Fruit fly (Drosophila melanogaster) whole organism, embryonic: ENCODE measurements around the gene Rim2.

ENCODE experiments used
- Ada2b ChIP-seq: fragments of 200-800 bp; sonication (Bioruptor generic); IDR thresholded peaks from 2 replicates; pipeline ENCODE4 v1.3.6; 2022; ENCODE audit warnings: missing biosample characterization, missing genetic modification characterization
- Atf-2 ChIP-seq: fragments of 200-800 bp; sonication (Bioruptor generic); optimal IDR thresholded peaks from 2 replicates; lab custom pipeline; 2016; ENCODE audit warnings: missing biosample characterization, missing genetic modification characterization
- CG11695 ChIP-seq: fragments of 200-800 bp; sonication (Bioruptor generic); IDR thresholded peaks from 3 replicates; pipeline ENCODE4 v1.3.6; 2022; ENCODE audit warnings: missing biosample characterization, missing genetic modification characterization
- CG12155 ChIP-seq: fragments of 200-800 bp; sonication (Bioruptor generic); optimal IDR thresholded peaks from 3 replicates; lab custom pipeline; 2016; ENCODE audit warnings: missing biosample characterization, missing genetic modification characterization
- CG15011 ChIP-seq: fragments of 200-800 bp; sonication (Bioruptor generic); optimal IDR thresholded peaks from 3 replicates; lab custom pipeline; 2018; ENCODE audit warnings: missing biosample characterization, mild to moderate bottlenecking, missing genetic modification characterization
- CG18262 ChIP-seq: fragments of 200-800 bp; optimal IDR thresholded peaks from 3 replicates; lab custom pipeline; 2019; ENCODE audit warnings: missing biosample characterization, mild to moderate bottlenecking, missing genetic modification characterization, moderate library complexity
- CG1832 ChIP-seq: fragments of 200-800 bp; sonication (Bioruptor generic); optimal IDR thresholded peaks from 2 replicates; lab custom pipeline; 2017; ENCODE audit warnings: missing biosample characterization, mild to moderate bottlenecking, missing genetic modification characterization, inconsistent platforms
- CG18599 ChIP-seq: fragments of 200-800 bp; sonication (Bioruptor generic); optimal IDR thresholded peaks from 3 replicates; lab custom pipeline; 2017; ENCODE audit warnings: missing biosample characterization, missing genetic modification characterization, mild to moderate bottlenecking, moderate library complexity, missing genetic modification reagents
- CG2199 ChIP-seq: fragments of 200-800 bp; sonication (Bioruptor generic); IDR thresholded peaks from 3 replicates; pipeline ENCODE4 v1.3.6; 2022; ENCODE audit warnings: missing biosample characterization, missing genetic modification characterization
- CG2712 ChIP-seq: fragments of 200-800 bp; optimal IDR thresholded peaks from 3 replicates; lab custom pipeline; 2019; ENCODE audit warnings: missing biosample characterization, mild to moderate bottlenecking, missing genetic modification characterization, moderate library complexity
- CG33213 ChIP-seq: fragments of 200-800 bp; sonication (Bioruptor generic); optimal IDR thresholded peaks from 3 replicates; lab custom pipeline; 2016; ENCODE audit warnings: missing biosample characterization, missing genetic modification characterization
- CG4282 ChIP-seq: fragments of 200-800 bp; sonication (Bioruptor generic); optimal IDR thresholded peaks from 2 replicates; lab custom pipeline; 2016; ENCODE audit warnings: missing biosample characterization, missing genetic modification characterization
- CG4617 ChIP-seq: fragments of 200-800 bp; sonication (Bioruptor generic); optimal IDR thresholded peaks from 3 replicates; lab custom pipeline; 2016; ENCODE audit warnings: missing biosample characterization, missing genetic modification characterization, borderline replicate concordance
- CG4854 ChIP-seq: fragments of 200-800 bp; sonication (Bioruptor generic); optimal IDR thresholded peaks from 2 replicates; lab custom pipeline; 2016; ENCODE audit warnings: missing biosample characterization, missing genetic modification characterization, inconsistent platforms
- CG5953 ChIP-seq: fragments of 200-800 bp; sonication (Bioruptor generic); IDR thresholded peaks from 2 replicates; pipeline ENCODE4 v1.3.6; 2022; ENCODE audit warnings: missing biosample characterization, missing genetic modification characterization
- CG7839 ChIP-seq: fragments of 200-800 bp; sonication (Bioruptor generic); optimal IDR thresholded peaks from 3 replicates; lab custom pipeline; 2018; ENCODE audit warnings: missing biosample characterization, mild to moderate bottlenecking, missing genetic modification characterization, moderate library complexity
- CG7963 ChIP-seq: fragments of 200-800 bp; sonication (Bioruptor generic); IDR thresholded peaks from 3 replicates; pipeline ENCODE4 v1.3.6; 2022; ENCODE audit warnings: missing biosample characterization, missing genetic modification characterization; ENCODE audit not compliant: partially characterized antibody
- CG7987 ChIP-seq: fragments of 200-800 bp; sonication (Bioruptor generic); optimal IDR thresholded peaks from 2 replicates; lab custom pipeline; 2018; ENCODE audit warnings: missing biosample characterization, mild to moderate bottlenecking, missing genetic modification characterization, moderate library complexity
- CrebB ChIP-seq: fragments of 200-800 bp; sonication (Bioruptor generic); optimal IDR thresholded peaks from 3 replicates; lab custom pipeline; 2018; ENCODE audit warnings: missing biosample characterization, mild to moderate bottlenecking, missing genetic modification characterization
- Dip3 ChIP-seq: fragments of 200-800 bp; sonication (Bioruptor generic); optimal IDR thresholded peaks from 3 replicates; lab custom pipeline; 2016; ENCODE audit warnings: missing biosample characterization, missing genetic modification characterization
- Fer1 ChIP-seq: fragments of 200-800 bp; sonication (Bioruptor generic); optimal IDR thresholded peaks from 2 replicates; lab custom pipeline; 2017; ENCODE audit warnings: missing biosample characterization, mild to moderate bottlenecking, missing genetic modification characterization
- HLH54F ChIP-seq: fragments of 200-800 bp; sonication (Bioruptor generic); optimal IDR thresholded peaks from 3 replicates; lab custom pipeline; 2016; ENCODE audit warnings: missing biosample characterization, missing genetic modification characterization
- Hmr ChIP-seq: fragments of 200-800 bp; sonication (Bioruptor generic); optimal IDR thresholded peaks from 3 replicates; lab custom pipeline; 2017; ENCODE audit warnings: mild to moderate bottlenecking, missing biosample characterization, missing genetic modification reagents, missing genetic modification characterization
- Jarid2 ChIP-seq: fragments of 200-800 bp; sonication (Bioruptor generic); optimal IDR thresholded peaks from 3 replicates; lab custom pipeline; 2017; ENCODE audit warnings: mild to moderate bottlenecking, missing biosample characterization, missing genetic modification reagents, missing genetic modification characterization
- MBD-R2 ChIP-seq: fragments of 200-800 bp; sonication (Bioruptor generic); IDR thresholded peaks from 2 replicates; pipeline ENCODE4 v1.3.6; 2022; ENCODE audit warnings: missing biosample characterization, missing genetic modification characterization
- PHDP ChIP-seq: fragments of 200-800 bp; sonication (Bioruptor generic); optimal IDR thresholded peaks from 3 replicates; lab custom pipeline; 2018; ENCODE audit warnings: missing biosample characterization, mild to moderate bottlenecking, missing genetic modification characterization, moderate library complexity
- Poxn ChIP-seq: fragments of 200-800 bp; sonication (Bioruptor generic); IDR thresholded peaks from 2 replicates; pipeline ENCODE4 v1.3.6; 2022; ENCODE audit warnings: missing biosample characterization, missing genetic modification characterization
- Scr ChIP-seq: fragments of 200-800 bp; sonication (Bioruptor generic); IDR thresholded peaks from 2 replicates; pipeline ENCODE4 v1.3.6; 2022; ENCODE audit warnings: missing biosample characterization, missing genetic modification characterization; ENCODE audit not compliant: partially characterized antibody
- Six4 ChIP-seq: fragments of 200-800 bp; sonication (Bioruptor generic); optimal IDR thresholded peaks from 2 replicates; lab custom pipeline; 2016; ENCODE audit warnings: missing biosample characterization, missing genetic modification characterization
- Stat92E ChIP-seq, 3 experiments: fragments of >200 bp in 2 of 3; fragments of 200-800 bp in 1 of 3; sonication (Bioruptor generic) in 1 of 3; optimal IDR thresholded peaks; 2 replicates each; lab custom pipeline; 2017 to 2019; ENCODE audit warnings: missing biosample characterization in 3 of 3, missing genetic modification characterization in 3 of 3, mild to moderate bottlenecking in 1 of 3, moderate library complexity in 1 of 3
- ase ChIP-seq: fragments of 200-800 bp; sonication (Bioruptor generic); IDR thresholded peaks from 3 replicates; pipeline ENCODE4 v1.3.6; 2022; ENCODE audit warnings: missing biosample characterization, missing genetic modification characterization
- ash1 ChIP-seq: fragments of 200-800 bp; sonication (Bioruptor generic); optimal IDR thresholded peaks from 2 replicates; lab custom pipeline; 2018; ENCODE audit warnings: missing biosample characterization, mild to moderate bottlenecking, missing genetic modification characterization
- ato ChIP-seq: fragments of 200-800 bp; sonication (Bioruptor generic); IDR thresholded peaks from 2 replicates; pipeline ENCODE4 v1.3.6; 2022; ENCODE audit warnings: missing biosample characterization, missing genetic modification characterization; ENCODE audit not compliant: partially characterized antibody
- chinmo ChIP-seq: fragments of 200-800 bp; sonication (Bioruptor generic); IDR thresholded peaks from 4 replicates; pipeline ENCODE4 v1.3.6; 2022; ENCODE audit warnings: missing biosample characterization, missing genetic modification characterization; ENCODE audit not compliant: partially characterized antibody
- chm ChIP-seq: fragments of 200-800 bp; sonication (Bioruptor generic); IDR thresholded peaks from 2 replicates; pipeline ENCODE4 v1.3.6; 2022; ENCODE audit warnings: missing biosample characterization, missing genetic modification characterization
- corto ChIP-seq: fragments of 200-800 bp; sonication (Bioruptor generic); optimal IDR thresholded peaks from 2 replicates; lab custom pipeline; 2016; ENCODE audit warnings: missing biosample characterization, mild to moderate bottlenecking, missing genetic modification characterization, moderate library complexity
- danr ChIP-seq: fragments of 200-800 bp; sonication (Bioruptor generic); IDR thresholded peaks from 2 replicates; pipeline ENCODE4 v1.3.6; 2022; ENCODE audit warnings: missing biosample characterization, missing genetic modification characterization
- grn ChIP-seq: fragments of 200-800 bp; sonication (Bioruptor generic); optimal IDR thresholded peaks from 3 replicates; lab custom pipeline; 2017; ENCODE audit warnings: missing biosample characterization, missing genetic modification characterization
- jumu ChIP-seq: fragments of 200-800 bp; sonication (Bioruptor generic); optimal IDR thresholded peaks from 3 replicates; lab custom pipeline; 2016; ENCODE audit warnings: missing biosample characterization, missing genetic modification characterization
- oc ChIP-seq: fragments of 200-800 bp; sonication (Bioruptor generic); optimal IDR thresholded peaks from 2 replicates; lab custom pipeline; 2018; ENCODE audit warnings: missing biosample characterization, mild to moderate bottlenecking, missing genetic modification characterization, moderate library complexity
- seq ChIP-seq: fragments of 200-800 bp; sonication (Bioruptor generic); IDR thresholded peaks from 2 replicates; pipeline ENCODE4 v1.3.6; 2022; ENCODE audit warnings: missing biosample characterization, missing genetic modification characterization
- sob ChIP-seq: fragments of 200-800 bp; sonication (Bioruptor generic); IDR thresholded peaks from 2 replicates; pipeline ENCODE4 v1.3.6; 2022; ENCODE audit warnings: missing biosample characterization, missing genetic modification characterization
- stc ChIP-seq: fragments of 200-800 bp; sonication (Bioruptor generic); IDR thresholded peaks from 2 replicates; pipeline ENCODE4 v1.3.6; 2022; ENCODE audit warnings: missing biosample characterization, missing genetic modification characterization
- stwl ChIP-seq: fragments of 200-800 bp; sonication (Bioruptor generic); optimal IDR thresholded peaks from 3 replicates; lab custom pipeline; 2018; ENCODE audit warnings: missing biosample characterization, mild to moderate bottlenecking, missing genetic modification characterization, moderate library complexity
- unc-4 ChIP-seq: fragments of 200-800 bp; sonication (Bioruptor generic); IDR thresholded peaks from 2 replicates; pipeline ENCODE4 v1.3.6; 2022; ENCODE audit warnings: missing biosample characterization, missing genetic modification characterization; ENCODE audit not compliant: partially characterized antibody
- vfl ChIP-seq: fragments of 200-800 bp; sonication (Bioruptor generic); optimal IDR thresholded peaks from 2 replicates; lab custom pipeline; 2016; ENCODE audit warnings: missing biosample characterization, missing genetic modification characterization
- wek ChIP-seq: fragments of 200-800 bp; sonication (Bioruptor generic); optimal IDR thresholded peaks from 3 replicates; lab custom pipeline; 2018; ENCODE audit warnings: missing biosample characterization, mild to moderate bottlenecking, missing genetic modification characterization, moderate library complexity
- z ChIP-seq: fragments of 200-800 bp; sonication (Bioruptor generic); IDR thresholded peaks from 3 replicates; pipeline ENCODE4 v1.3.6; 2022; ENCODE audit warnings: missing biosample characterization, missing genetic modification characterization

The Rim2 gene

DNA sequence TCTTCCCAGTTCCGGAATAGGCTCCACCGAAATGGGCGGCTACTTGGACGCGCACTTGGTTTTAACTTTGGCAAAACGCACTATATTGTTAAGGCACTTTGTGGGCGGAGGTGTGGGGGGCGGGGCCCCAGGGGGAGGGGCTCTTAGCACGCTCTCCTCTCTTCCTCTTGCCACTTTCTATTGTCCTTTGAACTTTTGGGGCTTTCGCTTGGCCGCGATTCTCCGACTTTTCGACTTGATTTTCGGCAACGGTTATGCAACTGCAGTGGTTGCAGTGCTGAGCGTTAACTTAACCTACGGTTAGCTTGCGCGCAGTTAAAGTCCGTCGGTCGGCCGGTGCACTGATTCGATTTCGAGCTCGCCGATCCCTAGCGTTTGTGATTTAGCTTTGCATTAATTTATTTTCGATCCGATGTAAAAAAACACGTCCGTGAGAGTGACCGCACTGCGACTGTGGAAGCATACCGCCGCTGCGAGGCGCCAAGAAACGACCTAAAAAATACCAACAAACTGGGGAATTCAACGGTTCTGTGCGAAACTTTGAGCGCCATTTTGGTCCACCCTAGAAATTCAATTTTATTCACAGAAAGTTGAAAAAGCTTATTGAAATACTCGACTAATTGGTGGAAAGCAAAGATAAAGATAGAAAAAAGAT is at the start of gene Rim2 (continued):
- peak; percentile 7; the same call in 1 of the 2 replicates for TF ChIP-seq seq (GFP tag; lab: Robert Waterston, UW)
- TF ChIP-seq Ada2b (GFP tag; lab: Robert Waterston, UW): no peak
- no peak for TF ChIP-seq Six4 (GFP tag; lab: Kevin White, UChicago)
- no peak for TF ChIP-seq wek (GFP tag; lab: Kevin White, UChicago)
- TF ChIP-seq CG7839 (tag; lab: Kevin White, UChicago): peak; percentile 14
- no peak for TF ChIP-seq CG5953 (GFP tag; lab: Robert Waterston, UW)
- TF ChIP-seq PHDP: peak; percentile 6
- no peak for TF ChIP-seq oc
- TF ChIP-seq grn (GFP tag; lab: Kevin White, UChicago): peak; percentile 52
- TF ChIP-seq chinmo (GFP tag; lab: Robert Waterston, UW): peak; percentile 31; the same call in 1 of the 4 replicates
- TF ChIP-seq sob (GFP tag; lab: Robert Waterston, UW): 0 out of 2 replicates have a peak, but pooled peaks have one; percentile 26
- TF ChIP-seq unc-4 (GFP tag; lab: Robert Waterston, UW): peak; percentile 50
- no peak for TF ChIP-seq CG7963
- TF ChIP-seq ash1 (GFP tag; lab: Kevin White, UChicago): no peak
- TF ChIP-seq CG4854: peak; percentile 1
- TF ChIP-seq CrebB (tag; lab: Kevin White, UChicago): peak; percentile 19
- peak; percentile 2 for TF ChIP-seq CG4282
- peak; percentile 68 for TF ChIP-seq chm (GFP tag; lab: Robert Waterston, UW)
- peak; percentile 31 for TF ChIP-seq Fer1 (GFP tag; lab: Kevin White, UChicago)
- peak; percentile 64 for TF ChIP-seq MBD-R2
- TF ChIP-seq jumu (GFP tag; lab: Kevin White, UChicago): peak; percentile 16
- peak; percentile 79 for TF ChIP-seq stwl (tag; lab: Kevin White, UChicago)
- TF ChIP-seq corto (GFP tag; lab: Kevin White, UChicago): no peak
- peak; percentile 23 for TF ChIP-seq Dip3 (GFP tag; lab: Kevin White, UChicago)
- TF ChIP-seq Scr: peak; percentile 36; the same call in 1 of the 2 replicates
- peak; percentile 77 for TF ChIP-seq CG4617 (GFP tag; lab: Kevin White, UChicago)
- TF ChIP-seq Poxn: no peak
- TF ChIP-seq z (GFP tag; lab: Robert Waterston, UW): 0 out of 3 replicates have a peak, but pooled peaks have one; percentile 3
- no peak for TF ChIP-seq CG2199 (GFP tag; lab: Robert Waterston, UW)
- peak; percentile 40; the same call in 1 of the 2 replicates for TF ChIP-seq ato (GFP tag; lab: Robert Waterston, UW)
- TF ChIP-seq CG2712 (tag; lab: Kevin White, UChicago): peak; percentile 47
- no peak for TF ChIP-seq CG15011 (GFP tag; lab: Kevin White, UChicago)
- peak in 1 of 3 experiments; percentile 12 for TF ChIP-seq Stat92E (GFP tag; optimal IDR thresholded peaks at IDR 0.05; lab: Kevin White, UChicago)
- no peak for TF ChIP-seq ase (GFP tag; lab: Robert Waterston, UW)
- TF ChIP-seq stc: 0 out of 2 replicates have a peak, but pooled peaks have one; percentile 23
- no peak for TF ChIP-seq CG18262
- peak; percentile 3 for TF ChIP-seq Jarid2
- TF ChIP-seq Hmr (GFP tag; lab: Kevin White, UChicago): peak; percentile 78
- TF ChIP-seq CG11695 (GFP tag; lab: Robert Waterston, UW): no peak; the same call in 2 of the 3 replicates
- no peak for TF ChIP-seq Atf-2 (GFP tag; lab: Kevin White, UChicago)
- TF ChIP-seq HLH54F (GFP tag; lab: Kevin White, UChicago): no peak
- TF ChIP-seq danr: no peak
- TF ChIP-seq CG1832 (GFP tag; lab: Kevin White, UChicago): no peak
- TF ChIP-seq CG18599 (GFP tag; lab: Kevin White, UChicago): peak; percentile 18
- peak; percentile 25 for TF ChIP-seq vfl (GFP tag; lab: Kevin White, UChicago)
- peak; percentile 44 for TF ChIP-seq CG7987 (GFP tag; lab: Kevin White, UChicago)
- TF ChIP-seq CG33213 (GFP tag; lab: Kevin White, UChicago): peak; percentile 80
- TF ChIP-seq CG12155 (GFP tag; lab: Kevin White, UChicago): no peak
